Fruit fly (Drosophila melanogaster) whole organism, prepupa: ENCODE measurements around the gene PGRP-SB1.

Experiments used
- Blimp-1 ChIP-seq: fragments of 200-800 bp; sonication (Bioruptor generic); optimal IDR thresholded peaks from 3 replicates; lab custom pipeline; 2017; ENCODE audit warnings: missing biosample characterization, missing genetic modification characterization, mild to moderate bottlenecking, moderate library complexity, missing genetic modification reagents
- CG31627 ChIP-seq: fragments of 200-800 bp; sonication (Bioruptor generic); optimal IDR thresholded peaks from 3 replicates; lab custom pipeline; 2016; ENCODE audit warnings: missing biosample characterization, missing genetic modification characterization
- CG6276 ChIP-seq: fragments of 200-800 bp; sonication (Bioruptor generic); optimal IDR thresholded peaks from 2 replicates; lab custom pipeline; 2017; ENCODE audit warnings: missing biosample characterization, mild to moderate bottlenecking, missing genetic modification characterization
- dac ChIP-seq: fragments of 200-800 bp; sonication (Bioruptor generic); optimal IDR thresholded peaks from 2 replicates; lab custom pipeline; 2017; ENCODE audit warnings: missing biosample characterization, mild to moderate bottlenecking, missing genetic modification characterization
- fd59A ChIP-seq: fragments of 200-800 bp; sonication (Bioruptor generic); optimal IDR thresholded peaks from 2 replicates; lab custom pipeline; 2017; ENCODE audit warnings: missing biosample characterization, mild to moderate bottlenecking, missing genetic modification characterization, missing genetic modification reagents

DNA sequence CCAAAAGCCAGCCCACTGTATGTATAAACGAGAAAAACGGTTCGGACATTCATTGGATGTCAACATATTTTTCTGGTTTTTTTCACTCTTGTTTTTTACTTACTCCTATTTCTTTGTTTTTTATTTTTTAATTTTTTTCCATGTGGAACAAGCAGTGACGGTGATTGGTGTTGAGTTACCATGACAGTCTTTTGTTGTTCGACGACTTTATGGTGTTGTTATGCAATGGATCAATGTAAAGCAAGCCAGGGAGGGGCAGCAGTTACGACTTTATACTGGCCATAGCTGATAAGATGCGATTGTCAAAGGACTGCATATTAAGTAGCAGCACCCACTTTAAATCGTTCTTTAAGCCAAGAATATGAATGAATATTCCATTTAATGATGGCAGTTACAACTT, 38.3 kb downstream of the PGRP-SB1 start:
- TF ChIP-seq Blimp-1 (GFP tag; lab: Kevin White, UChicago) (no peak), fd59A (no peak), dac (GFP tag; lab: Kevin White, UChicago) (no peak), CG6276 (GFP tag; lab: Kevin White, UChicago) (peak; percentile 19), CG31627 (no peak)
